Worm (Caenorhabditis elegans): ENCODE measurements around the gene ZK1307.8.

The ZK1307.8 gene

ce11 chrII:9619402-9619862 lies 5.0 kb upstream of the ZK1307.8 start (continued):
- TF ChIP-seq egl-27 (tag; optimal IDR thresholded peaks at IDR 0.05) (peak; percentile 2 to 38), nhr-90 (tag; optimal IDR thresholded peaks at IDR 0.05; ENCODE audit: poor library complexity) (peak; percentile 72), tlp-1 (tag; optimal IDR thresholded peaks at IDR 0.05) (no peak), aha-1 (tag; optimal IDR thresholded peaks at IDR 0.05) (no peak), pag-3 (tag; optimal IDR thresholded peaks at IDR 0.05; ENCODE audit: borderline replicate concordance, insufficient read depth) (no peak), F16B12.6 (tag; optimal IDR thresholded peaks at IDR 0.05) (no peak), hpl-2 (GFP tag; optimal IDR thresholded peaks at IDR 0.05) (no peak), unc-98 (GFP tag; IDR thresholded peaks at IDR 0.05) (no peak), nhr-84 (tag; optimal IDR thresholded peaks at IDR 0.05) (no peak), ceh-88 (GFP tag; IDR thresholded peaks at IDR 0.05) (no peak), hlh-17 (GFP tag; optimal IDR thresholded peaks at IDR 0.05; ENCODE audit: borderline replicate concordance) (no peak), ama-1 (optimal IDR thresholded peaks at IDR 0.05) (peak; percentile 81), unc-62 (GFP tag; optimal IDR thresholded peaks at IDR 0.05) (no peak), tbx-2 (tag; optimal IDR thresholded peaks at IDR 0.05) (peak; percentile 0), ceh-63 (GFP tag; optimal IDR thresholded peaks at IDR 0.05) (no peak), unc-130 (tag; optimal IDR thresholded peaks at IDR 0.05) (peak; percentile 59), vab-15 (tag; optimal IDR thresholded peaks at IDR 0.05) (no peak), ces-1 (GFP tag; optimal IDR thresholded peaks at IDR 0.05) (no peak), sptf-1 (tag; optimal IDR thresholded peaks at IDR 0.05) (no peak), ceh-8 (GFP tag; optimal IDR thresholded peaks at IDR 0.05) (no peak), nhr-20 (tag; optimal IDR thresholded peaks at IDR 0.05) (peak; percentile 72), C04F5.9 (tag; optimal IDR thresholded peaks at IDR 0.05) (no peak), nhr-76 (tag; optimal IDR thresholded peaks at IDR 0.05) (no peak), ets-5 (GFP tag; IDR thresholded peaks at IDR 0.05) (no peak), nhr-28 (tag; optimal IDR thresholded peaks at IDR 0.05) (no peak), xbp-1 (tag; optimal IDR thresholded peaks at IDR 0.05) (peak; percentile 25), nhr-47 (tag; optimal IDR thresholded peaks at IDR 0.05) (peak; percentile 17), sox-4 (tag; optimal IDR thresholded peaks at IDR 0.05) (no peak), fos-1 (tag; optimal IDR thresholded peaks at IDR 0.05) (no peak), lin-13 (GFP tag; optimal IDR thresholded peaks at IDR 0.05) (no peak), mef-2 (tag; optimal IDR thresholded peaks at IDR 0.05) (no peak), snpc-4 (tag; optimal IDR thresholded peaks at IDR 0.05) (no peak), zip-4 (GFP tag; optimal IDR thresholded peaks at IDR 0.05) (no peak), efl-3 (GFP tag; optimal IDR thresholded peaks at IDR 0.05) (no peak), isw-1 (GFP tag; IDR thresholded peaks at IDR 0.05) (no peak), nhr-19 (GFP tag; conservative IDR thresholded peaks at IDR 0.05) (peak; percentile 61), sup-37 (GFP tag; optimal IDR thresholded peaks at IDR 0.05) (no peak), unc-30 (tag; optimal IDR thresholded peaks at IDR 0.05) (no peak), nhr-12 (tag; optimal IDR thresholded peaks at IDR 0.05) (no peak), ztf-4 (tag; optimal IDR thresholded peaks at IDR 0.05) (no peak), nhr-77 (tag; optimal IDR thresholded peaks at IDR 0.05) (no peak), ztf-11 (tag; optimal IDR thresholded peaks at IDR 0.05) (no peak), fkh-8 (tag; optimal IDR thresholded peaks at IDR 0.05) (no peak), irx-1 (tag; optimal IDR thresholded peaks at IDR 0.05) (no peak), dsc-1 (tag; optimal IDR thresholded peaks at IDR 0.05) (peak; percentile 40), unc-86 (tag; optimal IDR thresholded peaks at IDR 0.05) (no peak), mep-1 (tag; optimal IDR thresholded peaks at IDR 0.05) (peak; percentile 59), lin-14 (GFP tag; optimal IDR thresholded peaks at IDR 0.05) (peak; percentile 87), nhr-237 (tag; optimal IDR thresholded peaks at IDR 0.05) (no peak), pqm-1 (tag; optimal IDR thresholded peaks at IDR 0.05) (no peak), fkh-4 (tag; optimal IDR thresholded peaks at IDR 0.05; ENCODE audit: borderline replicate concordance) (no peak), C16A3.4 (tag; optimal IDR thresholded peaks at IDR 0.05) (peak; percentile 61), nhr-85 (tag) (peak; percentile 87), hlh-4 (tag; optimal IDR thresholded peaks at IDR 0.05) (no peak)

All from whole organism, L1 larva.